Worm (Caenorhabditis elegans): ENCODE measurements around the gene srbc-27.
"Not testable (repeated sequence)": the region's sequence is repeated elsewhere in the genome, so short reads cannot be mapped to it uniquely, and the experiment has no call there.

srbc-27 gene

ce11 chrV:17458069-17458468 is 27.1 kb downstream of the srbc-27 start, which contains the start of gene str-200:
str-200 (minus strand) TSS chrV:17458169.
- TF ChIP-seq nhr-77 (tag; optimal IDR thresholded peaks at IDR 0.05) (no peak), unc-55 (GFP tag; optimal IDR thresholded peaks at IDR 0.05) (no peak), peb-1 (tag; optimal IDR thresholded peaks at IDR 0.05) (no peak), ceh-82 (tag; optimal IDR thresholded peaks at IDR 0.05) (no peak), sma-9 (GFP tag; optimal IDR thresholded peaks at IDR 0.05) (no peak), sma-9 (tag; optimal IDR thresholded peaks at IDR 0.05) (no peak), F13H6.1 (tag; optimal IDR thresholded peaks at IDR 0.05) (no peak), R02D3.7 (tag; optimal IDR thresholded peaks at IDR 0.05) (no peak), snpc-4 (tag; optimal IDR thresholded peaks at IDR 0.05) (no peak)

- TF ChIP-seq nhr-23 (tag; optimal IDR thresholded peaks at IDR 0.05) (no peak), zag-1 (tag; optimal IDR thresholded peaks at IDR 0.05) (no peak), C34F6.9 (tag; optimal IDR thresholded peaks at IDR 0.05) (no peak), lin-13 (GFP tag; optimal IDR thresholded peaks at IDR 0.05) (no peak), lin-39 (tag; optimal IDR thresholded peaks at IDR 0.05) (no peak), crh-2 (tag; optimal IDR thresholded peaks at IDR 0.05) (no peak), skn-1 (tag; optimal IDR thresholded peaks at IDR 0.05) (no peak), lsy-2 (tag; optimal IDR thresholded peaks at IDR 0.05) (no peak), F13H6.1 (tag; optimal IDR thresholded peaks at IDR 0.05) (no peak), peb-1 (tag; optimal IDR thresholded peaks at IDR 0.05) (no peak), aly-2 (tag; optimal IDR thresholded peaks at IDR 0.05) (no peak), ztf-1 (GFP tag; conservative IDR thresholded peaks at IDR 0.05) (no peak), nhr-12 (tag; optimal IDR thresholded peaks at IDR 0.05) (no peak), ztf-11 (tag; optimal IDR thresholded peaks at IDR 0.05) (no peak), ZK546.5 (tag; optimal IDR thresholded peaks at IDR 0.05) (no peak), nhr-6 (tag; optimal IDR thresholded peaks at IDR 0.05) (no peak), elt-3 (tag; optimal IDR thresholded peaks at IDR 0.05) (no peak)
These were observed 29.1 kb downstream of the srbc-27 start, which contains the start of gene srz-48 for ce11 chrV:17460061-17460460. srz-48 (minus strand) TSS chrV:17460161.

DNA sequence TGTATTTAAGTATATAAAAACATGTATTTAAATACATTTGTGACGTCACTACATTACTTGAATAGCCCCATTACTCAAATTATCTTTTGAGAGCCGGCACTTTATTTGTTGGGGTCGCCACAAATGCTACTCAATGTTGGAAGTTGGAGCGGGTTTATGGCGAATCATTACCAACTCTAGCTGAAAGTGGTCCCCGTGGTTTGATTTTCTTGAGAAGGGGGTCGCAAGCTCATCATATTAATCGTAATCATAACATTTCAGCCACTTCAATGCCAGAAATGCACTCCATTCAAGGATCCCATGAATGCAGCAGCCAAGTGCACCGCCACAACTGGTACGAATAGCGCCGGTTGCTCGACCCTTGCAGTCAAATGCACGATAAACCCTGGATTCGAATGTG is 33.3 kb downstream of the srbc-27 start, which contains the start of gene F20E11.7:
Gene F20E11.7 (plus strand): TSS at position 301 of the 400 bp plus-strand sequence.
- TF ChIP-seq unc-62 (GFP tag; optimal IDR thresholded peaks at IDR 0.05); mdl-1 (tag; optimal IDR thresholded peaks at IDR 0.05); C34F6.9 (tag; optimal IDR thresholded peaks at IDR 0.05): not testable (repeated sequence)

ce11 chrV:17466751-17467150 is 35.7 kb downstream of the srbc-27 start, which contains the start of gene srw-72:
srw-72 (plus strand) TSS chrV:17467051.
- no peak for TF ChIP-seq skn-1 (tag; optimal IDR thresholded peaks at IDR 0.05)
- TF ChIP-seq lin-11 (tag; optimal IDR thresholded peaks at IDR 0.05) = no peak
- no peak for TF ChIP-seq elt-1 (tag; optimal IDR thresholded peaks at IDR 0.05)
- TF ChIP-seq ztf-4 (tag; optimal IDR thresholded peaks at IDR 0.05) = no peak
- no peak for TF ChIP-seq C34F6.9 (tag; optimal IDR thresholded peaks at IDR 0.05)
- no peak for TF ChIP-seq sma-9 (GFP tag; optimal IDR thresholded peaks at IDR 0.05)
- no peak for TF ChIP-seq sma-9 (tag; optimal IDR thresholded peaks at IDR 0.05)
- no peak for TF ChIP-seq nhr-129 (tag; optimal IDR thresholded peaks at IDR 0.05)
- no peak for TF ChIP-seq F13H6.1 (tag; optimal IDR thresholded peaks at IDR 0.05)
- TF ChIP-seq nhr-23 (tag; optimal IDR thresholded peaks at IDR 0.05) = no peak
- TF ChIP-seq ama-1 (optimal IDR thresholded peaks at IDR 0.05) = no peak
- no peak for TF ChIP-seq sma-3 (GFP tag; optimal IDR thresholded peaks at IDR 0.05)
- no peak for TF ChIP-seq R02D3.7 (tag; optimal IDR thresholded peaks at IDR 0.05)
- TF ChIP-seq aly-2 (tag; optimal IDR thresholded peaks at IDR 0.05) = no peak
- no peak for TF ChIP-seq unc-39 (tag; optimal IDR thresholded peaks at IDR 0.05)
- no peak for TF ChIP-seq sem-4 (tag; optimal IDR thresholded peaks at IDR 0.05)
- no peak for TF ChIP-seq nhr-25 (tag; optimal IDR thresholded peaks at IDR 0.05)
- TF ChIP-seq mdl-1 (tag; optimal IDR thresholded peaks at IDR 0.05) = no peak
- TF ChIP-seq snpc-4 (tag; optimal IDR thresholded peaks at IDR 0.05) = no peak

DNA sequence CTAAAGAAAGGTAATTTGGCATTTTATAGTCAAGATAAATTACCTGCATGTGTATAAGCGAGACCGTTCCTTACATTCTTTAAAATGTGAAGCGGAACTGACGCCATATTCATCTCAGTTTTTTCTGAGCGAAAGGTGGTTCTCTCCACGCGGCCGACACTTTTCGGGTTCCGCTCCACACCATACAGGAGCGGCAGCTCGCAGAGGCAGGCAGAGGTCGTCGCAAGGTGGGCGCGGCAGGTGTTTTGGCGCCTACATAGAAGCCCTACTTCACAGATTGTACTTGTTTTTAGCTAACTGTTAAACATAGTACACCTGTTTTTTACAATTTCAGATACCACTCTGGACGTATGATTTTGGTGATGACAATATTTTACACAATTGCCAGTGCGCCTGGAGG is 36.9 kb downstream of the srbc-27 start:
- no peak for TF ChIP-seq elt-3 (tag; optimal IDR thresholded peaks at IDR 0.05)
